Worm (Caenorhabditis elegans): ENCODE measurements around the gene lron-12.

ce11 chrIII:12092595-12092994 lies 25.7 kb downstream of the lron-12 start:
- no peak for TF ChIP-seq T26A5.8 (tag; optimal IDR thresholded peaks at IDR 0.05)
- no peak for TF ChIP-seq rec-8 (tag; optimal IDR thresholded peaks at IDR 0.05)
- no peak for TF ChIP-seq snpc-4 (GFP tag; optimal IDR thresholded peaks at IDR 0.05)
- no peak for TF ChIP-seq snpc-4 (tag; optimal IDR thresholded peaks at IDR 0.05)
- TF ChIP-seq ztf-18 (tag; optimal IDR thresholded peaks at IDR 0.05) = no peak
- TF ChIP-seq rpc-1 (optimal IDR thresholded peaks at IDR 0.05) = no peak
- no peak for TF ChIP-seq rpc-1 (tag; optimal IDR thresholded peaks at IDR 0.05)
- no peak for TF ChIP-seq lsl-1 (GFP tag; optimal IDR thresholded peaks at IDR 0.05)
- TF ChIP-seq ama-1 (optimal IDR thresholded peaks at IDR 0.05) = no peak
- no peak for TF ChIP-seq ama-1 (GFP tag; optimal IDR thresholded peaks at IDR 0.05)
- TF ChIP-seq nhr-90 (tag; optimal IDR thresholded peaks at IDR 0.05) = no peak
- no peak for TF ChIP-seq F39B2.1 (GFP tag; IDR thresholded peaks at IDR 0.05)

Measured in whole organism, young adult.